Worm (Caenorhabditis elegans): Measurements from ENCODE around the gene B0034.1.

DNA sequence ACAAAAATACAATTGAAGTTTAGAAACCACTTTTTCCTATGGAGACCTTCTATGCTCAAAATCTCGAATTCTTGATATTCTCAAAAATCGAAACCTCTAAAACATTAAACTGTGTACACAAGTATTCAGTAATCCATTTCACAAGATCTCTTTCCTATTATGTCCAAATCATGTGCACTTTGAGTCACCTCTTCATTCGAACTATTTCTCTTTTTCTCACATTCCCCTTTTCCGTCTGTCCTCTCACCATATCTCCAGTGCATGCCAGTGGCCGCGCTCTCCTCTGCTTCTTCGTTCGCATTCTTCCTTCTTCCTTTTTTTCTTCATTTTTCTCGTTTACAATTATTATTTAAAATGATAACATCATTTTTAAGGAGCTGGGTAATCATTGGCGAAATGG, 25.5 kb upstream of the B0034.1 start, which contains the start of gene F28B12.1:
- TF ChIP-seq sox-4 (tag; optimal IDR thresholded peaks at IDR 0.05) (no peak), ceh-19 (GFP tag; optimal IDR thresholded peaks at IDR 0.05) (no peak), ceh-45 (GFP tag; IDR thresholded peaks at IDR 0.05) (no peak), C08G9.2 (tag; optimal IDR thresholded peaks at IDR 0.05) (no peak), ceh-2 (tag; optimal IDR thresholded peaks at IDR 0.05) (no peak)

All from whole organism, late embryonic.